Worm (Caenorhabditis elegans): Measurements from ENCODE around the gene Y94A7B.11.

- TF ChIP-seq skn-1 (tag; optimal IDR thresholded peaks at IDR 0.05) (no peak), nhr-28 (tag; optimal IDR thresholded peaks at IDR 0.05) (no peak), lin-15B (tag; optimal IDR thresholded peaks at IDR 0.05) (no peak), egl-5 (tag; optimal IDR thresholded peaks at IDR 0.05) (no peak), elt-2 (tag; optimal IDR thresholded peaks at IDR 0.05) (no peak), nfya-1 (tag; optimal IDR thresholded peaks at IDR 0.05; ENCODE audit: insufficient read depth) (no peak), fkh-2 (tag; optimal IDR thresholded peaks at IDR 0.05) (no peak), nhr-237 (tag; optimal IDR thresholded peaks at IDR 0.05) (no peak), elt-1 (tag; optimal IDR thresholded peaks at IDR 0.05) (no peak), ceh-82 (tag; optimal IDR thresholded peaks at IDR 0.05) (no peak)
These were observed 35.2 kb downstream of the Y94A7B.11 start, which contains the start of gene srh-284 for ce11 chrV:17767249-17767648.

Data from whole organism, L3 larva.